Fruit fly (Drosophila melanogaster) whole organism, pupa: ENCODE results near the gene AdipoR.

Experiments used
- CG4496 ChIP-seq: fragments of 200-800 bp; sonication (Bioruptor generic); IDR thresholded peaks from 3 replicates; pipeline ENCODE4 v1.3.6; 2022; ENCODE audit warnings: missing biosample characterization, missing genetic modification characterization
- CG8301 ChIP-seq: fragments of 200-800 bp; sonication (Bioruptor generic); optimal IDR thresholded peaks from 2 replicates; lab custom pipeline; 2018; ENCODE audit warnings: missing biosample characterization, mild to moderate bottlenecking, missing genetic modification characterization
- Pif1B ChIP-seq: fragments of 200-800 bp; sonication (Bioruptor generic); optimal IDR thresholded peaks from 3 replicates; lab custom pipeline; 2016; ENCODE audit warnings: missing biosample characterization, missing genetic modification characterization

- TF ChIP-seq CG8301: no peak
- TF ChIP-seq CG4496 (GFP tag; lab: Robert Waterston, UW): no peak
- peak; percentile 47 for TF ChIP-seq Pif1B (GFP tag; lab: Kevin White, UChicago)
Observed at dm6 chr3R:22536504-22537423, 10.9 kb downstream of the AdipoR start.
